Worm (Caenorhabditis elegans) whole organism, L1 larva: Measurements from ENCODE around the gene F44A6.3.

Source experiments
- zag-1 ChIP-seq: fragments of 150-350 bp; optimal IDR thresholded peaks from 2 replicates; lab custom pipeline; 2014; ENCODE audit warnings: missing biosample characterization, missing genetic modification characterization
- zip-4 ChIP-seq: fragments of 200-800 bp; sonication (Bioruptor generic); optimal IDR thresholded peaks from 2 replicates; lab custom pipeline; 2018; ENCODE audit warnings: mild to moderate bottlenecking, missing genetic modification characterization, moderate library complexity, missing compliant biosample characterization

ce11 chrX:10254068-10254467, 41.5 kb downstream of the F44A6.3 start:
- TF ChIP-seq zip-4 (GFP tag; lab: Kevin White, UChicago), result no peak
- TF ChIP-seq zag-1 (tag; lab: Kevin White, UChicago), result no peak
